Fruit fly (Drosophila melanogaster): ENCODE measurements around the gene GILT1.

Gene GILT1

dm6 chr3R:13364175-13365174, 37.2 kb downstream of the GILT1 start, which contains the start of gene Dic1 (continued):
- TF ChIP-seq cg (GFP tag; optimal IDR thresholded peaks at IDR 0.05) = peak; percentile 74
- no peak for TF ChIP-seq CG14965 (GFP tag; optimal IDR thresholded peaks at IDR 0.05; ENCODE audit: borderline replicate concordance)
- TF ChIP-seq Rx (GFP tag; IDR thresholded peaks at IDR 0.05) = peak; percentile 73
- peak; percentile 74; the same call in 1 of the 2 replicates for TF ChIP-seq chm (GFP tag; IDR thresholded peaks at IDR 0.05)
- peak; percentile 92 for TF ChIP-seq CG6689 (GFP tag; IDR thresholded peaks at IDR 0.05)
- TF ChIP-seq vnd (GFP tag; IDR thresholded peaks at IDR 0.05; ENCODE audit: partially characterized antibody) = 0 out of 3 replicates have a peak, but pooled peaks have one; percentile 7
- peak; percentile 89 for TF ChIP-seq CG12071 (GFP tag; optimal IDR thresholded peaks at IDR 0.05)
- TF ChIP-seq rib (GFP tag; IDR thresholded peaks at IDR 0.05) = peak; percentile 79
- TF ChIP-seq ham (GFP tag; IDR thresholded peaks at IDR 0.05) = peak; percentile 64; the same call in 1 of the 2 replicates
- peak; percentile 98 for TF ChIP-seq Fer1 (GFP tag; optimal IDR thresholded peaks at IDR 0.05)
- peak; percentile 83 to 93 for TF ChIP-seq Pdp1 (GFP tag; optimal IDR thresholded peaks at IDR 0.05)
- TF ChIP-seq Abd-B (GFP tag; optimal IDR thresholded peaks at IDR 0.05) = peak; percentile 96
- TF ChIP-seq tna (GFP tag; IDR thresholded peaks at IDR 0.05; ENCODE audit: partially characterized antibody) = peak; percentile 52; the same call in 1 of the 2 replicates
- peak; percentile 3 for TF ChIP-seq grn (GFP tag; optimal IDR thresholded peaks at IDR 0.05)
- TF ChIP-seq esg (GFP tag; conservative IDR thresholded peaks at IDR 0.05) = peak; percentile 91
- TF ChIP-seq CG1529 (GFP tag; optimal IDR thresholded peaks at IDR 0.05) = peak; percentile 94
- TF ChIP-seq nerfin-1 (tag; optimal IDR thresholded peaks at IDR 0.05) = peak; percentile 97
- TF ChIP-seq CG15011 (GFP tag; optimal IDR thresholded peaks at IDR 0.05) = peak; percentile 95
- TF ChIP-seq sna (GFP tag; IDR thresholded peaks at IDR 0.05; ENCODE audit: partially characterized antibody) = 0 out of 2 replicates have a peak, but pooled peaks have one; percentile 36
- TF ChIP-seq CG1792 (GFP tag; optimal IDR thresholded peaks at IDR 0.05) = peak; percentile 84
- TF ChIP-seq unc-4 (GFP tag; IDR thresholded peaks at IDR 0.05; ENCODE audit: partially characterized antibody) = no peak
- TF ChIP-seq CG11723 (GFP tag; optimal IDR thresholded peaks at IDR 0.05) = peak; percentile 97
- peak; percentile 97 for TF ChIP-seq NfI (GFP tag; optimal IDR thresholded peaks at IDR 0.05)
- TF ChIP-seq HHEX (GFP tag; optimal IDR thresholded peaks at IDR 0.05) = peak; percentile 97
- TF ChIP-seq CG17385 (GFP tag; optimal IDR thresholded peaks at IDR 0.05) = peak; percentile 95
- peak; percentile 89 for TF ChIP-seq pum (GFP tag; optimal IDR thresholded peaks at IDR 0.05)
- peak; percentile 86 for TF ChIP-seq CG31224 (GFP tag; IDR thresholded peaks at IDR 0.05)
- TF ChIP-seq Antp (GFP tag; optimal IDR thresholded peaks at IDR 0.05) = peak; percentile 88
- peak; percentile 83 for TF ChIP-seq Dad (GFP tag; optimal IDR thresholded peaks at IDR 0.05)
- TF ChIP-seq al (GFP tag; IDR thresholded peaks at IDR 0.05) = peak; percentile 91
- TF ChIP-seq sens (GFP tag) = peak; percentile 99
- peak; percentile 91 for TF ChIP-seq Mad (GFP tag; optimal IDR thresholded peaks at IDR 0.05)
- peak; percentile 76 for TF ChIP-seq CG1647 (GFP tag; optimal IDR thresholded peaks at IDR 0.05)
- peak; percentile 95 for TF ChIP-seq CG11695 (GFP tag; IDR thresholded peaks at IDR 0.05)
- peak; percentile 95 for TF ChIP-seq slou (GFP tag; optimal IDR thresholded peaks at IDR 0.05)
- peak; percentile 54 for TF ChIP-seq Hey (tag; optimal IDR thresholded peaks at IDR 0.05)
- peak; percentile 82 for TF ChIP-seq ssp (GFP tag; IDR thresholded peaks at IDR 0.05)
- peak; percentile 96 for TF ChIP-seq sqz (GFP tag; optimal IDR thresholded peaks at IDR 0.05)
- TF ChIP-seq Sin3A (optimal IDR thresholded peaks at IDR 0.05) = no peak
- peak; percentile 85 for TF ChIP-seq jing (GFP tag; optimal IDR thresholded peaks at IDR 0.05)
- TF ChIP-seq CG10147 (GFP tag; optimal IDR thresholded peaks at IDR 0.05) = peak; percentile 98
- TF ChIP-seq NFAT (GFP tag; IDR thresholded peaks at IDR 0.05) = peak; percentile 71
- peak; percentile 98 for TF ChIP-seq CG7839 (tag; optimal IDR thresholded peaks at IDR 0.05)
- peak; percentile 99 for TF ChIP-seq Asciz (GFP tag; optimal IDR thresholded peaks at IDR 0.05)
- TF ChIP-seq Ets65A (GFP tag) = peak; percentile 98
- TF ChIP-seq Dbx (GFP tag; IDR thresholded peaks at IDR 0.05) = peak; percentile 96
- TF ChIP-seq CG13296 (GFP tag; optimal IDR thresholded peaks at IDR 0.05) = peak; percentile 98
- peak; percentile 97 for TF ChIP-seq CG2120 (GFP tag; optimal IDR thresholded peaks at IDR 0.05)
